Worm (Caenorhabditis elegans) whole organism, young adult: Measurements from ENCODE around the gene F01G10.5.

Source experiments
- F23B12.7 ChIP-seq: sonication (generic microtip); optimal IDR thresholded peaks from 2 replicates; lab custom pipeline; 2017; ENCODE audit warnings: missing genetic modification characterization, mild to moderate bottlenecking, missing compliant biosample characterization, antibody characterized with exemption, moderate library complexity; ENCODE audit not compliant: insufficient read depth
- aptf-3 ChIP-seq: fragments of 200-800 bp; sonication (Bioruptor generic); IDR thresholded peaks from 2 replicates; pipeline ENCODE4 v1.3.6; 2022; ENCODE audit warnings: missing genetic modification characterization, missing compliant biosample characterization
- bed-1 ChIP-seq: fragments of 200-800 bp; sonication (Bioruptor generic); IDR thresholded peaks from 2 replicates; pipeline ENCODE4 v1.3.6; 2022; ENCODE audit warnings: missing genetic modification reagents, missing genetic modification characterization, missing compliant biosample characterization
- ceh-79 ChIP-seq: sonication (generic microtip); optimal IDR thresholded peaks from 2 replicates; lab custom pipeline; 2017; ENCODE audit warnings: mild to moderate bottlenecking, missing genetic modification characterization, missing compliant biosample characterization
- dpl-1 ChIP-seq: fragments of 150-350 bp; optimal IDR thresholded peaks from 2 replicates; lab custom pipeline; 2014; ENCODE audit warnings: missing biosample characterization, missing genetic modification reagents, missing genetic modification characterization
- ekl-4 ChIP-seq: fragments of 200-800 bp; sonication (Bioruptor generic); IDR thresholded peaks from 2 replicates; pipeline ENCODE4 v1.3.6; 2022; ENCODE audit warnings: missing genetic modification reagents, missing genetic modification characterization, missing compliant biosample characterization
- him-1 ChIP-seq: sonication (generic microtip); optimal IDR thresholded peaks from 2 replicates; lab custom pipeline; 2016; ENCODE audit warnings: missing genotype, missing genetic modification reagents, missing genetic modification characterization, missing compliant biosample characterization
- lir-1 ChIP-seq: fragments of 200-800 bp; sonication (Bioruptor generic); conservative IDR thresholded peaks from 2 replicates; pipeline ENCODE4 v1.3.6; 2022; ENCODE audit warnings: missing genetic modification reagents, missing genetic modification characterization, missing compliant biosample characterization
- mel-28 ChIP-seq: sonication (generic microtip); optimal IDR thresholded peaks from 2 replicates; lab custom pipeline; 2016; ENCODE audit warnings: borderline replicate concordance, mild to moderate bottlenecking, missing genetic modification characterization, missing compliant biosample characterization
- mes-4 ChIP-seq: sonication (generic microtip); optimal IDR thresholded peaks from 2 replicates; lab custom pipeline; 2016; ENCODE audit warnings: missing genotype, missing genetic modification characterization, missing compliant biosample characterization
- unc-62 ChIP-seq: fragments of 150-350 bp; optimal IDR thresholded peaks from 2 replicates; lab custom pipeline; 2014; ENCODE audit warnings: missing biosample characterization, missing genetic modification reagents, missing genetic modification characterization
- ztf-22 ChIP-seq: fragments of 200-800 bp; sonication (Bioruptor generic); optimal IDR thresholded peaks from 2 replicates; lab custom pipeline; 2018; ENCODE audit warnings: mild to moderate bottlenecking, missing genetic modification characterization, moderate library complexity, missing compliant biosample characterization

ce11 chrIV:10242458-10243123 is 11.7 kb upstream of the F01G10.5 start:
- no peak for TF ChIP-seq mel-28 (tag; lab: Kevin White, UChicago)
- no peak for TF ChIP-seq F23B12.7 (tag; lab: Kevin White, UChicago)
- TF ChIP-seq him-1 (tag; lab: Kevin White, UChicago) = no peak
- peak; percentile 56 for TF ChIP-seq dpl-1 (GFP tag; lab: Kevin White, UChicago)
- no peak for TF ChIP-seq aptf-3 (GFP tag; lab: Robert Waterston, UW)
- no peak for TF ChIP-seq unc-62
- TF ChIP-seq bed-1 = no peak
- TF ChIP-seq lir-1 (GFP tag; lab: Robert Waterston, UW) = no peak
- no peak for TF ChIP-seq ceh-79
- TF ChIP-seq mes-4 = no peak
- no peak for TF ChIP-seq ekl-4 (GFP tag; lab: Robert Waterston, UW)
- no peak for TF ChIP-seq ztf-22
